Worm (Caenorhabditis elegans) whole organism, early embryonic: ENCODE data around the gene gar-1.

ENCODE experiments used
- F13C5.2 ChIP-seq: sonication (generic microtip); optimal IDR thresholded peaks from 2 replicates; lab custom pipeline; 2017; ENCODE audit warnings: mild to moderate bottlenecking, missing genetic modification characterization, inconsistent platforms, missing compliant biosample characterization
- ama-1 ChIP-seq: fragments of 150-350 bp; optimal IDR thresholded peaks from 2 replicates; lab custom pipeline; 2014
- ceh-36 ChIP-seq: sonication (generic microtip); optimal IDR thresholded peaks from 2 replicates; lab custom pipeline; 2016; ENCODE audit warnings: missing genetic modification characterization, inconsistent platforms, missing compliant biosample characterization
- ets-7 ChIP-seq: sonication (generic microtip); optimal IDR thresholded peaks from 2 replicates; lab custom pipeline; 2016; ENCODE audit warnings: missing genotype, missing genetic modification characterization, missing compliant biosample characterization
- flt-1 ChIP-seq: fragments of 200-800 bp; sonication (Bioruptor generic); IDR thresholded peaks from 2 replicates; pipeline ENCODE4 v1.3.6; 2022; ENCODE audit warnings: missing genetic modification characterization, missing compliant biosample characterization
- hnd-1 ChIP-seq: sonication (generic microtip); optimal IDR thresholded peaks from 2 replicates; lab custom pipeline; 2016; ENCODE audit warnings: missing genetic modification characterization, missing compliant biosample characterization
- sea-1 ChIP-seq: fragments of 200-800 bp; sonication (Bioruptor generic); conservative IDR thresholded peaks from 2 replicates; pipeline ENCODE4 v1.3.6; 2022; ENCODE audit warnings: missing genetic modification characterization, missing compliant biosample characterization
- tbx-11 ChIP-seq: fragments of 200-800 bp; sonication (Bioruptor generic); IDR thresholded peaks from 2 replicates; pipeline ENCODE4 v1.3.6; 2022; ENCODE audit warnings: missing genetic modification characterization, missing compliant biosample characterization
- tbx-37 ChIP-seq: fragments of 200-800 bp; sonication (Bioruptor generic); conservative IDR thresholded peaks from 2 replicates; pipeline ENCODE4 v1.3.6; 2022; ENCODE audit warnings: missing genetic modification reagents, missing genetic modification characterization, missing compliant biosample characterization

- no peak for TF ChIP-seq hnd-1
- no peak for TF ChIP-seq sea-1
- no peak for TF ChIP-seq ama-1 (lab: Kevin White, UChicago)
- no peak for TF ChIP-seq flt-1 (GFP tag; lab: Robert Waterston, UW)
- no peak for TF ChIP-seq tbx-11 (GFP tag; lab: Robert Waterston, UW)
- no peak for TF ChIP-seq ets-7 (tag; lab: Kevin White, UChicago)
- TF ChIP-seq F13C5.2 (tag; lab: Kevin White, UChicago) = no peak
- no peak for TF ChIP-seq ceh-36 (tag; lab: Kevin White, UChicago)
- TF ChIP-seq tbx-37 (GFP tag; lab: Robert Waterston, UW) = no peak
These were observed 48.4 kb upstream of the gar-1 start for ce11 chrX:6533038-6533437.
